Fruit fly (Drosophila melanogaster) whole organism, embryonic: ENCODE results near the gene Bub1.

Source experiments
- CG12769 ChIP-seq: fragments of 200-800 bp; sonication (Bioruptor generic); optimal IDR thresholded peaks from 2 replicates; lab custom pipeline; 2019; ENCODE audit warnings: missing biosample characterization, mild to moderate bottlenecking, missing genetic modification characterization, moderate library complexity
- CG15601 ChIP-seq: fragments of 200-800 bp; sonication (Bioruptor generic); optimal IDR thresholded peaks from 3 replicates; lab custom pipeline; 2019; ENCODE audit warnings: missing biosample characterization, mild to moderate bottlenecking, missing genetic modification characterization, moderate library complexity
- CG4282 ChIP-seq: fragments of 200-800 bp; sonication (Bioruptor generic); optimal IDR thresholded peaks from 2 replicates; lab custom pipeline; 2016; ENCODE audit warnings: missing biosample characterization, missing genetic modification characterization
- CG43689 ChIP-seq: fragments of 200-800 bp; sonication (Bioruptor generic); IDR thresholded peaks from 2 replicates; pipeline ENCODE4 v1.3.6; 2022; ENCODE audit warnings: missing biosample characterization, missing genetic modification characterization
- Camta ChIP-seq: fragments of 200-800 bp; sonication (Bioruptor generic); optimal IDR thresholded peaks from 2 replicates; lab custom pipeline; 2016; ENCODE audit warnings: missing biosample characterization, missing genetic modification characterization
- Hr51 ChIP-seq, 2 experiments: fragments of 200-800 bp; sonication (Bioruptor generic); optimal IDR thresholded peaks; 2 replicates in 1 of 2; 3 replicates in 1 of 2; lab custom pipeline; 2016 to 2018; ENCODE audit warnings: missing biosample characterization in 2 of 2, missing genetic modification characterization in 2 of 2, mild to moderate bottlenecking in 1 of 2, moderate library complexity in 1 of 2
- Xbp1 ChIP-seq: fragments of 200-800 bp; sonication (Bioruptor generic); optimal IDR thresholded peaks from 3 replicates; lab custom pipeline; 2016; ENCODE audit warnings: missing biosample characterization, mild to moderate bottlenecking, missing genetic modification characterization
- rib ChIP-seq: fragments of 200-800 bp; sonication (Bioruptor generic); IDR thresholded peaks from 2 replicates; pipeline ENCODE4 v1.3.6; 2022; ENCODE audit warnings: missing biosample characterization, missing genetic modification characterization
- sd ChIP-seq: fragments of 200-800 bp; sonication (Bioruptor generic); optimal IDR thresholded peaks from 3 replicates; lab custom pipeline; 2018; ENCODE audit warnings: missing biosample characterization, mild to moderate bottlenecking, missing genetic modification characterization, moderate library complexity

DNA sequence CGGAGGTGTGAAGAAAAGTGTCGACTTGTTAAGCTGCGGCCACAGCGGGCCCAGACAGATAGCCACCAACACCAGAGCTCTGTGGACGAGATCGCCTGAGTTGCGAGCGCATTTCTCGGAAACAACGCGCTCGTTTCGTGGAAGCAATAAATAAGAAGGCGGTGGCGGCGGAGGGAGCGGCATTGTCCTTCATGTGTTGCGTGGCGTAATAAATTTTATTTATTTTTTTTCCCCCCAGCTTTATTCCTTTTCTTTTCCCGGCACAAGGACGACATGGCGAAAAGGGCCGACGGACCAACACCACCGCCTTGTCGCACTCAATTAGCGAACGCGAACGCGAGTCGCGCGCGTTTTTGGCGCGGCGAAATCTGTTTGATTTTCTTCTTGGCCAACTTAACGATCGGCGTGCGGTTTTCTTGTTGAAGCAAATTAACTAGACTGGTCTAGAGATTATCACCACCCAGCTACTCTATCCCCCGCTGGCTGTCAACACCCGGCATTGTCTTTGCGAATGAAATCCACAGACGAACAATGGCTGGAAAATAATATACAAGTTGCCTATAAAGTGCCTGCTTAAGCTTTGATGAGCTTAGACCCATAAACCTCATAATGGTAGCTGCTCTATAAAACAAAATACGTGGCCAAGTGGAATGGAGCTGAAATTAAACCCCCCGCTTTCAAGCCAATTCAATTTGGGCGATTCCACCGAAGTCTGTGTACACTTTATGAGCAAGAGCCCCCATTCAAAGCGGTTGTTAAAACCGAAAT lies 19.4 kb upstream of the Bub1 start:
- no peak for TF ChIP-seq sd (tag; lab: Kevin White, UChicago)
- TF ChIP-seq CG12769 (tag; lab: Kevin White, UChicago), result peak; percentile 25
- TF ChIP-seq rib (GFP tag; lab: Robert Waterston, UW), result no peak
- no peak for TF ChIP-seq CG43689
- TF ChIP-seq CG15601, result no peak
- TF ChIP-seq CG4282 (GFP tag; lab: Kevin White, UChicago), result no peak
- no peak for TF ChIP-seq Xbp1
- TF ChIP-seq Camta, result no peak
- TF ChIP-seq Hr51 (GFP tag; optimal IDR thresholded peaks at IDR 0.05; lab: Kevin White, UChicago), result no peak
